Fruit fly (Drosophila melanogaster) S2 (cell line): ENCODE data around the gene Cpsf73.

Source experiments
- CG8478 ChIP-seq: fragments of >200 bp; optimal IDR thresholded peaks from 2 replicates; lab custom pipeline; 2018
- CTCF ChIP-seq, 2 experiments: fragments of >200 bp; optimal IDR thresholded peaks; 2 replicates each; lab custom pipeline; 2018

- TF ChIP-seq CTCF (optimal IDR thresholded peaks at IDR 0.05; lab: Kevin White, UChicago), result no peak
- no peak for TF ChIP-seq CG8478 (lab: Kevin White, UChicago)
These were observed 35.7 kb upstream of the Cpsf73 start for dm6 chr3R:18698855-18699569.
